Worm (Caenorhabditis elegans) whole organism, L4 larva: ENCODE data around the gene let-60.
A peak's percentile ranks its signal among the peaks of the same experiment; 100 is the strongest.

Experiments used
- F37D6.2 ChIP-seq: sonication (generic microtip); optimal IDR thresholded peaks from 2 replicates; lab custom pipeline; 2016; ENCODE audit warnings: mild to moderate bottlenecking, missing genetic modification characterization, missing compliant biosample characterization
- T26A8.4 ChIP-seq: fragments of 200-800 bp; sonication (Bioruptor generic); IDR thresholded peaks from 2 replicates; pipeline ENCODE4 v1.3.6; 2022; ENCODE audit warnings: missing genetic modification characterization, missing compliant biosample characterization
- aha-1 ChIP-seq: fragments of 150-350 bp; peaks from one replicate; lab custom pipeline; 2014; ENCODE audit warnings: missing biosample characterization, missing genetic modification characterization
- ceh-20 ChIP-seq: fragments of 200-800 bp; sonication (Bioruptor generic); IDR thresholded peaks from 2 replicates; pipeline ENCODE4 v1.3.6; 2022; ENCODE audit warnings: missing genetic modification reagents, missing genetic modification characterization, missing compliant biosample characterization
- ceh-28 ChIP-seq: fragments of 150-350 bp; optimal IDR thresholded peaks from 2 replicates; lab custom pipeline; 2014; ENCODE audit warnings: missing biosample characterization, missing genetic modification reagents, missing genetic modification characterization
- ceh-32 ChIP-seq: sonication (generic microtip); optimal IDR thresholded peaks from 2 replicates; lab custom pipeline; 2016; ENCODE audit warnings: mild to moderate bottlenecking, missing genetic modification characterization, missing compliant biosample characterization; ENCODE audit not compliant: poor library complexity
- ceh-44 ChIP-seq: fragments of 200-800 bp; sonication (Bioruptor generic); IDR thresholded peaks from 2 replicates; pipeline ENCODE4 v1.3.6; 2022; ENCODE audit warnings: missing genetic modification reagents, missing genetic modification characterization, missing compliant biosample characterization
- ces-1 ChIP-seq: fragments of 150-350 bp; sonication (generic microtip); optimal IDR thresholded peaks from 4 replicates; lab custom pipeline; 2014; ENCODE audit warnings: missing biosample characterization, missing genetic modification reagents, missing genetic modification characterization
- cey-2 ChIP-seq: sonication (generic microtip); optimal IDR thresholded peaks from 3 replicates; lab custom pipeline; 2017; ENCODE audit warnings: missing genetic modification characterization, mild to moderate bottlenecking, missing compliant biosample characterization, antibody characterized with exemption, borderline replicate concordance; ENCODE audit not compliant: insufficient read depth
- ctbp-1 ChIP-seq: fragments of 200-800 bp; sonication (Bioruptor generic); IDR thresholded peaks from 2 replicates; pipeline ENCODE4 v1.3.6; 2022; ENCODE audit warnings: missing genetic modification reagents, missing genetic modification characterization, missing compliant biosample characterization
- daf-16 ChIP-seq, 3 experiments: sonication (generic microtip); optimal IDR thresholded peaks; 2 replicates each; lab custom pipeline; 2016 to 2017; ENCODE audit warnings: missing genetic modification characterization in 3 of 3, missing genetic modification reagents in 3 of 3, mild to moderate bottlenecking in 2 of 3, missing compliant biosample characterization in 2 of 3, missing biosample characterization in 1 of 3, moderate library complexity in 1 of 3
- daf-8 ChIP-seq: fragments of 200-800 bp; sonication (Bioruptor generic); IDR thresholded peaks from 2 replicates; pipeline ENCODE4 v1.3.6; 2022; ENCODE audit warnings: missing genetic modification characterization, missing compliant biosample characterization
- dmd-8 ChIP-seq: fragments of 200-800 bp; sonication (Bioruptor generic); IDR thresholded peaks from 2 replicates; pipeline ENCODE4 v1.3.6; 2022; ENCODE audit warnings: missing genetic modification characterization, missing compliant biosample characterization
- dpl-1 ChIP-seq: fragments of 150-350 bp; optimal IDR thresholded peaks from 2 replicates; lab custom pipeline; 2014; ENCODE audit warnings: missing biosample characterization, missing genetic modification reagents, missing genetic modification characterization
- dve-1 ChIP-seq: sonication (generic microtip); optimal IDR thresholded peaks from 2 replicates; lab custom pipeline; 2017; ENCODE audit warnings: antibody characterized with exemption, mild to moderate bottlenecking, missing genetic modification characterization, missing compliant biosample characterization; ENCODE audit not compliant: insufficient read depth
- egl-43 ChIP-seq: fragments of 200-800 bp; sonication (Bioruptor generic); IDR thresholded peaks from 2 replicates; pipeline ENCODE4 v1.3.6; 2022; ENCODE audit warnings: missing genetic modification reagents, missing genetic modification characterization, missing compliant biosample characterization
- fkh-10 ChIP-seq: fragments of 150-350 bp; optimal IDR thresholded peaks from 2 replicates; lab custom pipeline; 2014; ENCODE audit warnings: missing biosample characterization, missing genetic modification reagents, missing genetic modification characterization
- hlh-11 ChIP-seq: fragments of 200-800 bp; sonication (Bioruptor generic); optimal IDR thresholded peaks from 2 replicates; lab custom pipeline; 2018; ENCODE audit warnings: mild to moderate bottlenecking, missing genetic modification characterization, missing compliant biosample characterization
- hlh-30 ChIP-seq: sonication (generic microtip); optimal IDR thresholded peaks from 2 replicates; lab custom pipeline; 2017; ENCODE audit warnings: antibody characterized with exemption, mild to moderate bottlenecking, missing genetic modification characterization, missing compliant biosample characterization; ENCODE audit not compliant: insufficient read depth
- lim-7 ChIP-seq: fragments of 200-800 bp; sonication (Bioruptor generic); IDR thresholded peaks from 2 replicates; pipeline ENCODE4 v1.3.6; 2022; ENCODE audit warnings: missing genetic modification characterization, missing compliant biosample characterization
- lin-13 ChIP-seq: fragments of 150-350 bp; optimal IDR thresholded peaks from 2 replicates; lab custom pipeline; 2014; ENCODE audit warnings: missing biosample characterization, missing genetic modification reagents, missing genetic modification characterization
- lin-39 ChIP-seq: fragments of 150-350 bp; optimal IDR thresholded peaks from 2 replicates; lab custom pipeline; 2014; ENCODE audit warnings: missing biosample characterization, missing genetic modification reagents, missing genetic modification characterization
- lsy-2 ChIP-seq, 2 experiments: fragments of 150-350 bp in 1 of 2; sonication (generic microtip) in 1 of 2; optimal IDR thresholded peaks; 2 replicates each; lab custom pipeline; 2014 to 2017; ENCODE audit warnings: missing biosample characterization in 2 of 2, missing genetic modification characterization in 2 of 2
- mep-1 ChIP-seq: fragments of 150-350 bp; sonication (generic microtip); optimal IDR thresholded peaks from 3 replicates; lab custom pipeline; 2014; ENCODE audit warnings: missing biosample characterization, missing genetic modification characterization
- mxl-3 ChIP-seq: fragments of 200-800 bp; sonication (Bioruptor generic); optimal IDR thresholded peaks from 2 replicates; lab custom pipeline; 2018; ENCODE audit warnings: mild to moderate bottlenecking, missing genetic modification characterization, missing compliant biosample characterization
- nhr-102 ChIP-seq: sonication (generic microtip); optimal IDR thresholded peaks from 2 replicates; lab custom pipeline; 2016; ENCODE audit warnings: mild to moderate bottlenecking, missing genetic modification characterization, moderate library complexity, missing compliant biosample characterization
- nhr-11 ChIP-seq: fragments of 150-350 bp; optimal IDR thresholded peaks from 2 replicates; lab custom pipeline; 2014; ENCODE audit warnings: missing biosample characterization, missing genetic modification characterization
- nhr-41 ChIP-seq: fragments of 200-800 bp; sonication (Bioruptor generic); IDR thresholded peaks from 2 replicates; pipeline ENCODE4 v1.3.6; 2022; ENCODE audit warnings: missing genetic modification reagents, missing genetic modification characterization, missing compliant biosample characterization
- nhr-42 ChIP-seq: fragments of 200-800 bp; sonication (Bioruptor generic); IDR thresholded peaks from 2 replicates; pipeline ENCODE4 v1.3.6; 2022; ENCODE audit warnings: missing genetic modification characterization, missing compliant biosample characterization
- nhr-48 ChIP-seq: sonication (generic microtip); optimal IDR thresholded peaks from 2 replicates; lab custom pipeline; 2016; ENCODE audit warnings: mild to moderate bottlenecking, missing genetic modification characterization, missing compliant biosample characterization
- nhr-77 ChIP-seq: fragments of 150-350 bp; optimal IDR thresholded peaks from 2 replicates; lab custom pipeline; 2014; ENCODE audit warnings: missing biosample characterization, missing genetic modification characterization
- rbr-2 ChIP-seq: sonication (generic microtip); optimal IDR thresholded peaks from 2 replicates; lab custom pipeline; 2016; ENCODE audit warnings: missing genotype, missing genetic modification characterization, missing compliant biosample characterization
- set-16 ChIP-seq: fragments of 200-800 bp; sonication (Bioruptor generic); IDR thresholded peaks from 2 replicates; pipeline ENCODE4 v1.3.6; 2022; ENCODE audit warnings: missing genetic modification reagents, missing genetic modification characterization, missing compliant biosample characterization
- snpc-4 ChIP-seq: fragments of 150-350 bp; optimal IDR thresholded peaks from 2 replicates; lab custom pipeline; 2014; ENCODE audit warnings: missing biosample characterization, missing genetic modification characterization
- unc-130 ChIP-seq: sonication (generic microtip); optimal IDR thresholded peaks from 2 replicates; lab custom pipeline; 2016; ENCODE audit warnings: missing genetic modification reagents, missing genetic modification characterization, missing compliant biosample characterization
- unc-62 ChIP-seq, 3 experiments: fragments of 150-350 bp in 1 of 3; sonication (generic microtip); optimal IDR thresholded peaks in 2 of 3; peaks in 1 of 3; 1 replicate in 1 of 3; 2 replicates in 2 of 3; lab custom pipeline; 2014 to 2017; ENCODE audit warnings: missing biosample characterization in 3 of 3, missing genetic modification characterization in 3 of 3, missing genetic modification reagents in 3 of 3, missing genotype in 1 of 3

let-60 gene

ce11 chrIV:11692071-11692673 lies 1.3 kb upstream of the let-60 start (continued):
- 0 out of 2 replicates have a peak, but pooled peaks have one; percentile 56 for TF ChIP-seq ctbp-1 (GFP tag; lab: Robert Waterston, UW)
- TF ChIP-seq ceh-20 = 0 out of 2 replicates have a peak, but pooled peaks have one; percentile 26
- peak; percentile 69 for TF ChIP-seq fkh-10 (GFP tag; lab: Kevin White, UChicago)
- 0 out of 2 replicates have a peak, but pooled peaks have one; percentile 44 for TF ChIP-seq lim-7 (GFP tag; lab: Robert Waterston, UW)
- 0 out of 2 replicates have a peak, but pooled peaks have one; percentile 39 for TF ChIP-seq dmd-8 (GFP tag; lab: Robert Waterston, UW)
- no peak for TF ChIP-seq ceh-44 (GFP tag; lab: Robert Waterston, UW)
- TF ChIP-seq hlh-30 (tag; lab: Kevin White, UChicago) = peak; percentile 81
- peak; percentile 16 for TF ChIP-seq ceh-28
- TF ChIP-seq egl-43 (GFP tag; lab: Robert Waterston, UW) = peak; percentile 67; the same call in 1 of the 2 replicates
- TF ChIP-seq nhr-102 = peak; percentile 61
- peak; percentile 72 for TF ChIP-seq ces-1 (GFP tag; lab: Kevin White, UChicago)
- TF ChIP-seq hlh-11 (tag; lab: Kevin White, UChicago) = peak; percentile 98
- TF ChIP-seq F37D6.2 (tag; lab: Kevin White, UChicago) = peak; percentile 18
- TF ChIP-seq cey-2 (tag; lab: Kevin White, UChicago) = peak; percentile 39
- TF ChIP-seq dve-1 (tag; lab: Kevin White, UChicago) = peak; percentile 92
- peak; percentile 65 for TF ChIP-seq set-16 (GFP tag; lab: Robert Waterston, UW)
- peak; percentile 98 for TF ChIP-seq mxl-3 (GFP tag; lab: Kevin White, UChicago)
- TF ChIP-seq lsy-2 (tag; optimal IDR thresholded peaks at IDR 0.05; lab: Kevin White, UChicago) = peak; percentile 32 to 58
- peak; percentile 73 for TF ChIP-seq rbr-2 (tag; lab: Kevin White, UChicago)
- no peak for TF ChIP-seq unc-130
- peak; percentile 50 for TF ChIP-seq nhr-11 (tag; lab: Kevin White, UChicago)
- no peak for TF ChIP-seq snpc-4
- TF ChIP-seq nhr-48 (tag; lab: Kevin White, UChicago) = peak; percentile 57
- TF ChIP-seq dpl-1 = peak; percentile 34
- TF ChIP-seq nhr-41 = peak; percentile 58; the same call in 1 of the 2 replicates
- TF ChIP-seq nhr-77 (tag; lab: Kevin White, UChicago) = peak; percentile 90
- TF ChIP-seq mep-1 = peak; percentile 87
- TF ChIP-seq T26A8.4 (GFP tag; lab: Robert Waterston, UW) = no peak
- 0 out of 2 replicates have a peak, but pooled peaks have one; percentile 55 for TF ChIP-seq nhr-42 (GFP tag; lab: Robert Waterston, UW)
- peak; percentile 95 for TF ChIP-seq aha-1
- TF ChIP-seq, all 104 proteins: peak for 43

- TF ChIP-seq ceh-44 (GFP tag; lab: Robert Waterston, UW) (no peak), daf-16 (GFP tag; optimal IDR thresholded peaks at IDR 0.05; lab: Kevin White, UChicago) (no peak), daf-16 (tag; optimal IDR thresholded peaks at IDR 0.05; lab: Kevin White, UChicago) (no peak), unc-62 (GFP tag; optimal IDR thresholded peaks at IDR 0.05 in 1 of 2; lab: Kevin White, UChicago) (peak in 1 of 2 experiments; percentile 20), unc-62 (tag; optimal IDR thresholded peaks at IDR 0.05; lab: Kevin White, UChicago) (no peak)
Observed at ce11 chrIV:11691524-11691923, 636 bp upstream of the let-60 start.

DNA sequence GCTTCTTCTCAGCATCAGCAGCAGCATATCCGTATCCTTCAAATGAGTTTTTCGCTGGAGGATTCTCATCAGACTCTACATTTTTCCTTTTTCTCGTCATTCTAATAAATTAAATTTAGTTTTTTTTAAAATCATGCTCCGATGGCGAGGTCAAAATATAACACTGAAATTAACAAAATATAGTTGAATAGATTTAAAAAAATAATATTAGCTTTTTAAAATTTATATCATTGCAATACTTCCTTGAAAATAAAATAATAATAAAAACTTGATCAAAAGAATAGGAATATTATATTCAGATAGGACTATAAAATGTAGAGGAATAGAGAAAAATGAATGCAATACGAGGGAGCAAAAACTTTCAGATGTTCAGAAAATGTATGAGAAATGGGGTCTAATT lies 2.9 kb downstream of the let-60 start, which contains the start of gene ZK792.5:
Gene ZK792.5 (minus strand): TSS at position 101 of the 400 bp plus-strand sequence.
- no peak for TF ChIP-seq lin-39
- TF ChIP-seq unc-62 (GFP tag; optimal IDR thresholded peaks at IDR 0.05 in 1 of 2; lab: Kevin White, UChicago) = no peak
- TF ChIP-seq unc-62 (tag; optimal IDR thresholded peaks at IDR 0.05; lab: Kevin White, UChicago) = no peak
- no peak for TF ChIP-seq ceh-20
- no peak for TF ChIP-seq ceh-32 (tag; lab: Kevin White, UChicago)
- TF ChIP-seq lin-13 (GFP tag; lab: Kevin White, UChicago) = no peak
- TF ChIP-seq hlh-11 (tag; lab: Kevin White, UChicago) = no peak
- TF ChIP-seq daf-8 = no peak
